Worm (Caenorhabditis elegans): ENCODE data around the gene miz-1.

Gene miz-1

DNA sequence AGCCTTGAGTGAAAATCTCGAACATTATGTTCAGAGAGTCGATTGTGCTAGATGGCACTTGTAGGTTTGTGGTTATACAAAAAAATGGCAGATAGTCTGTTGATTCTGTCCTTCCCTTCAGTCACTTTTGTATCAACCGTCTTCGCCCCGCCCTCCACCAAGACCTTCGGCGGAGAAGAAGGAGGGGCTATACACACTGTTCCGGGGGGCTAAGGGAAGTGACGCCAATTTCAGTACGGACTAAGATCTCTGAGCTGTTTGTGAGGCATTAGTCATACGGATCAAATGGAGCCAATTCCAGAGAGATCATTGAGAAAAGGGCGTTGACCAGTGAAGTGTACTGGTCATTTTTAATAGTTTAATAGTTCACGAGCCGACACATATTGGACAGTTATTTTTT lies 31.6 kb upstream of the miz-1 start, which contains the start of gene swt-3:
TSS of gene swt-3 (minus strand) at position 101 of the 400 bp plus-strand sequence.
- no peak for TF ChIP-seq ceh-83 (GFP tag; optimal IDR thresholded peaks at IDR 0.05)

DNA sequence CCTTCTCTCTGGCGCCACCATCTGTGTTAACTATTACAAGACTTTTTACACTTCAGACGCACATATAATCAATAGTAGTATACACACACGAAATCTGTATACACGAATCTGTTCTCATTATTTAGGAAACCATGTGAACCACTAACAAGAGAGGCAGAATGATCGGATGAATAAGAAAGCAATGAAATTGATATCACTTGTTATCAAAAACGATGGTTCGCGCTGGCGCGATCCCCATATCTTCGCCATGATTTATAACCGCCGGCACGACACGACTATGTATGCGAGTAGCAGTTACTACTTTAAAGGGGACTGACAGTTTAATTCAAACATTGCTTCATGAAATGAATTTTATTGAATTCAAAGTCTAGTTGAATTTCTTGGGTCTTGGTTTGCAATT lies 30.9 kb upstream of the miz-1 start:
- TF ChIP-seq ceh-43 (GFP tag; optimal IDR thresholded peaks at IDR 0.05) (no peak), ceh-83 (GFP tag; optimal IDR thresholded peaks at IDR 0.05) (no peak), hlh-1 (tag; optimal IDR thresholded peaks at IDR 0.05) (no peak), tbx-8 (GFP tag; optimal IDR thresholded peaks at IDR 0.05) (no peak), M03D4.4 (tag; optimal IDR thresholded peaks at IDR 0.05) (no peak), lin-32 (GFP tag; optimal IDR thresholded peaks at IDR 0.05) (no peak), sem-2 (GFP tag; optimal IDR thresholded peaks at IDR 0.05) (no peak), unc-120 (tag; optimal IDR thresholded peaks at IDR 0.05; ENCODE audit: poor library complexity, severe bottlenecking) (no peak), nhr-237 (tag; optimal IDR thresholded peaks at IDR 0.05) (no peak)

DNA sequence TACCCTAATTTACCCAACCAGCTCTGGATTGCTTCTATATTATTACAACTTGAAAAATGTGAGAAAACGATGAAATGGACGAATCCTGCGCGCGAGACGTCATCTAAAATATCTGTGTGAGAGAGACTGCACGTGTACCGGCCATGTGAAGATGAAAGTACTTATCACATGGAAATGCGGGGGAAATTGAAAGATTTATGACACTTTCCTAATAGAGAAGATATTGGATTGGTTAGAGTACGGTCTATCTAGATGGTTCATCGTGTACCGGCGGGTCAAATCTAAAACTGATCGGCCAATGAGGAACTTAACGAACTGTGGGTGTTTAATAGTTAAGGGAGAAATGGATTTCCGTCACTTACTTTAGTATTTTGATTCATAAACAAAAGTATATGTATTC lies 30.2 kb upstream of the miz-1 start:
- no peak for TF ChIP-seq nhr-12 (tag; optimal IDR thresholded peaks at IDR 0.05)
- TF ChIP-seq elt-3 (tag; optimal IDR thresholded peaks at IDR 0.05) = no peak
- no peak for TF ChIP-seq unc-39 (tag; optimal IDR thresholded peaks at IDR 0.05)
- no peak for TF ChIP-seq sem-2 (GFP tag; optimal IDR thresholded peaks at IDR 0.05)
- TF ChIP-seq flh-1 (GFP tag; optimal IDR thresholded peaks at IDR 0.05) = no peak
- TF ChIP-seq unc-120 (tag; optimal IDR thresholded peaks at IDR 0.05; ENCODE audit: poor library complexity, severe bottlenecking) = no peak
- TF ChIP-seq unc-62 (GFP tag; optimal IDR thresholded peaks at IDR 0.05) = no peak
- no peak for TF ChIP-seq nhr-76 (tag; optimal IDR thresholded peaks at IDR 0.05)
- no peak for TF ChIP-seq elt-1 (tag; optimal IDR thresholded peaks at IDR 0.05; ENCODE audit: borderline replicate concordance, insufficient read depth)
- no peak for TF ChIP-seq ztf-11 (tag; optimal IDR thresholded peaks at IDR 0.05)
- no peak for TF ChIP-seq blmp-1 (tag; optimal IDR thresholded peaks at IDR 0.05)
- no peak for TF ChIP-seq lin-32 (GFP tag; optimal IDR thresholded peaks at IDR 0.05)
- TF ChIP-seq cnd-1 (tag; optimal IDR thresholded peaks at IDR 0.05) = no peak
- no peak for TF ChIP-seq nhr-2 (tag; optimal IDR thresholded peaks at IDR 0.05)
- TF ChIP-seq lsy-2 (tag; optimal IDR thresholded peaks at IDR 0.05) = no peak
- TF ChIP-seq ces-1 (GFP tag; optimal IDR thresholded peaks at IDR 0.05) = no peak
- TF ChIP-seq mls-2 (tag; optimal IDR thresholded peaks at IDR 0.05) = no peak

DNA sequence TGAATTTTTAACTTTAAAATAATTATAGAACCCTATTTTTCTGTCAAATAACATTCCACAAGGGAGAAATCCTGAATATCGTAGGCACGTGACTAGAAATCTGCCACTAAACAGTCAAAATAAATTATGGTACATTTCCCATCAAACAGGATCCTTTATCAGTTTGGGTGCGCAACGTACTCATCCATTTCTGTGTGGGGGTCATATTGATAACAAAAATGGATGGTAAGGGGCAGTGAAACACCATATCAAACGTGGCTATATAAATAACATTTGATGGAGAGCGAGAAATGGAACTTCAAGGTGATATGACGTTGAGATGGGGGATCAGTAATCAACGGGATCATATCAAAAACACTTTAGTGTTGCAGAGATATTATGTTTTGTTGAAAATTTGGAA lies 28.1 kb upstream of the miz-1 start:
- TF ChIP-seq ces-1 (GFP tag; optimal IDR thresholded peaks at IDR 0.05) (no peak), nhr-237 (tag; optimal IDR thresholded peaks at IDR 0.05) (no peak), sem-2 (GFP tag; optimal IDR thresholded peaks at IDR 0.05) (no peak), snpc-4 (tag; optimal IDR thresholded peaks at IDR 0.05) (no peak), drap-1 (GFP tag; optimal IDR thresholded peaks at IDR 0.05) (no peak), pha-4 (tag; optimal IDR thresholded peaks at IDR 0.05) (no peak), ham-2 (GFP tag; optimal IDR thresholded peaks at IDR 0.05) (no peak), nhr-28 (tag; optimal IDR thresholded peaks at IDR 0.05) (no peak), lin-32 (GFP tag; optimal IDR thresholded peaks at IDR 0.05) (no peak), cnd-1 (tag; optimal IDR thresholded peaks at IDR 0.05) (no peak), unc-120 (tag; optimal IDR thresholded peaks at IDR 0.05; ENCODE audit: poor library complexity, severe bottlenecking) (no peak), unc-62 (GFP tag; optimal IDR thresholded peaks at IDR 0.05) (no peak)

ce11 chrIV:10786731-10787130 lies 25.5 kb upstream of the miz-1 start, which contains the start of gene srd-7:
srd-7 (minus strand) TSS chrIV:10786831.
- TF ChIP-seq snpc-4 (tag; optimal IDR thresholded peaks at IDR 0.05) (no peak), M03D4.4 (tag; optimal IDR thresholded peaks at IDR 0.05) (no peak), lin-13 (tag; optimal IDR thresholded peaks at IDR 0.05) (no peak), sptf-1 (tag; optimal IDR thresholded peaks at IDR 0.05) (no peak), bed-3 (GFP tag; optimal IDR thresholded peaks at IDR 0.05) (no peak), ces-1 (GFP tag; optimal IDR thresholded peaks at IDR 0.05) (no peak), mab-5 (tag; optimal IDR thresholded peaks at IDR 0.05) (no peak), mep-1 (tag; optimal IDR thresholded peaks at IDR 0.05) (no peak), nhr-2 (tag; optimal IDR thresholded peaks at IDR 0.05) (no peak), tbx-8 (GFP tag; optimal IDR thresholded peaks at IDR 0.05) (no peak), elt-3 (tag; optimal IDR thresholded peaks at IDR 0.05) (no peak), unc-39 (tag; optimal IDR thresholded peaks at IDR 0.05) (no peak), ceh-39 (tag; optimal IDR thresholded peaks at IDR 0.05) (no peak), nhr-12 (tag; optimal IDR thresholded peaks at IDR 0.05) (no peak), mls-2 (tag; optimal IDR thresholded peaks at IDR 0.05) (no peak), hlh-1 (tag; optimal IDR thresholded peaks at IDR 0.05) (no peak)

All from whole organism, mixed stage, embryonic.